Fruit fly (Drosophila melanogaster) whole organism, embryonic: ENCODE measurements around the gene CG12009.
A peak's percentile ranks its signal among the peaks of the same experiment; 100 is the strongest.

Experiments
- Abd-B ChIP-seq: fragments of 200-800 bp; sonication (Bioruptor generic); optimal IDR thresholded peaks from 2 replicates; lab custom pipeline; 2018; ENCODE audit warnings: missing biosample characterization, mild to moderate bottlenecking, missing genetic modification characterization, moderate library complexity
- Atf3 ChIP-seq: fragments of 200-800 bp; sonication (Bioruptor generic); optimal IDR thresholded peaks from 3 replicates; lab custom pipeline; 2016; ENCODE audit warnings: missing biosample characterization, missing genetic modification characterization
- B-H2 ChIP-seq: fragments of 200-800 bp; sonication (Bioruptor generic); optimal IDR thresholded peaks from 2 replicates; lab custom pipeline; 2018; ENCODE audit warnings: missing biosample characterization, mild to moderate bottlenecking, missing genetic modification characterization
- BEAF-32 ChIP-seq: fragments of 200-800 bp; sonication (Bioruptor generic); optimal IDR thresholded peaks from 3 replicates; lab custom pipeline; 2017; ENCODE audit warnings: missing biosample characterization, missing genetic modification characterization, mild to moderate bottlenecking, moderate library complexity, missing genetic modification reagents
- Blimp-1 ChIP-seq: fragments of 200-800 bp; sonication (Bioruptor generic); optimal IDR thresholded peaks from 3 replicates; lab custom pipeline; 2018; ENCODE audit warnings: missing biosample characterization, missing genetic modification characterization, mild to moderate bottlenecking, moderate library complexity, missing genetic modification reagents
- CG10209 ChIP-seq: fragments of 200-800 bp; sonication (Bioruptor generic); optimal IDR thresholded peaks from 3 replicates; lab custom pipeline; 2017; ENCODE audit warnings: missing biosample characterization, mild to moderate bottlenecking, missing genetic modification characterization, missing genetic modification reagents
- CG10274 ChIP-seq: fragments of 200-800 bp; sonication (Bioruptor generic); optimal IDR thresholded peaks from 3 replicates; lab custom pipeline; 2017; ENCODE audit warnings: missing biosample characterization, mild to moderate bottlenecking, missing genetic modification characterization
- CG11247 ChIP-seq: fragments of 200-800 bp; sonication (Bioruptor generic); IDR thresholded peaks from 2 replicates; pipeline ENCODE4 v1.3.6; 2022; ENCODE audit warnings: missing biosample characterization, missing genetic modification characterization
- CG12104 ChIP-seq: fragments of 200-800 bp; sonication (Bioruptor generic); optimal IDR thresholded peaks from 3 replicates; lab custom pipeline; 2016; ENCODE audit warnings: missing biosample characterization, missing genetic modification characterization
- CG14014 ChIP-seq: fragments of 200-800 bp; sonication (Bioruptor generic); IDR thresholded peaks from 2 replicates; pipeline ENCODE4 v1.3.6; 2022; ENCODE audit warnings: missing biosample characterization, missing genetic modification characterization
- CG14710 ChIP-seq: fragments of 200-800 bp; sonication (Bioruptor generic); optimal IDR thresholded peaks from 3 replicates; lab custom pipeline; 2019; ENCODE audit warnings: missing biosample characterization, mild to moderate bottlenecking, missing genetic modification characterization, moderate library complexity
- CG17328 ChIP-seq: fragments of 200-800 bp; sonication (Bioruptor generic); IDR thresholded peaks from 2 replicates; pipeline ENCODE4 v1.3.6; 2022; ENCODE audit warnings: missing biosample characterization, missing genetic modification characterization
- CG18011 ChIP-seq: fragments of 200-800 bp; sonication (Bioruptor generic); optimal IDR thresholded peaks from 2 replicates; lab custom pipeline; 2017; ENCODE audit warnings: missing biosample characterization, missing genetic modification characterization, mild to moderate bottlenecking, moderate library complexity, missing genotype
- CG18599 ChIP-seq: fragments of 200-800 bp; sonication (Bioruptor generic); optimal IDR thresholded peaks from 3 replicates; lab custom pipeline; 2017; ENCODE audit warnings: missing biosample characterization, missing genetic modification characterization, mild to moderate bottlenecking, moderate library complexity, missing genetic modification reagents
- CG5180 ChIP-seq: fragments of 200-800 bp; sonication (Bioruptor generic); optimal IDR thresholded peaks from 3 replicates; lab custom pipeline; 2017; ENCODE audit warnings: missing biosample characterization, missing genetic modification characterization, mild to moderate bottlenecking, moderate library complexity, missing genetic modification reagents
- CG7786 ChIP-seq: fragments of 200-800 bp; sonication (Bioruptor generic); optimal IDR thresholded peaks from 2 replicates; lab custom pipeline; 2016; ENCODE audit warnings: missing biosample characterization, missing genetic modification characterization
- CG8944 ChIP-seq: fragments of 200-800 bp; sonication (Bioruptor generic); optimal IDR thresholded peaks from 3 replicates; lab custom pipeline; 2016; ENCODE audit warnings: missing biosample characterization, missing genetic modification characterization
- CoRest ChIP-seq: fragments of 200-800 bp; sonication (Bioruptor generic); optimal IDR thresholded peaks from 3 replicates; lab custom pipeline; 2018; ENCODE audit warnings: missing biosample characterization, mild to moderate bottlenecking, missing genetic modification characterization, moderate library complexity
- Ets65A ChIP-seq: fragments of 200-800 bp; sonication (Bioruptor generic); peaks from one replicate; lab custom pipeline; 2016; ENCODE audit warnings: missing biosample characterization, missing genetic modification characterization
- Gug ChIP-seq: fragments of 200-800 bp; sonication (Bioruptor generic); IDR thresholded peaks from 4 replicates; pipeline ENCODE4 v1.3.6; 2022; ENCODE audit warnings: missing biosample characterization, missing genetic modification characterization
- Lhr ChIP-seq: fragments of 200-800 bp; sonication (Bioruptor generic); optimal IDR thresholded peaks from 3 replicates; lab custom pipeline; 2017; ENCODE audit warnings: mild to moderate bottlenecking, missing biosample characterization, missing genetic modification reagents, missing genetic modification characterization
- Lim3 ChIP-seq: fragments of 200-800 bp; sonication (Bioruptor generic); IDR thresholded peaks from 2 replicates; pipeline ENCODE4 v1.3.6; 2022; ENCODE audit warnings: missing biosample characterization, missing genetic modification characterization
- MBD-R2 ChIP-seq: fragments of 200-800 bp; sonication (Bioruptor generic); IDR thresholded peaks from 2 replicates; pipeline ENCODE4 v1.3.6; 2022; ENCODE audit warnings: missing biosample characterization, missing genetic modification characterization
- MTF-1 ChIP-seq: fragments of 200-800 bp; sonication (Bioruptor generic); optimal IDR thresholded peaks from 2 replicates; lab custom pipeline; 2018; ENCODE audit warnings: missing biosample characterization, mild to moderate bottlenecking, missing genetic modification characterization, borderline replicate concordance
- Myb ChIP-seq: fragments of 200-800 bp; sonication (Bioruptor generic); optimal IDR thresholded peaks from 2 replicates; lab custom pipeline; 2016; ENCODE audit warnings: missing biosample characterization, missing genetic modification characterization
- Neu2 ChIP-seq: fragments of 200-800 bp; sonication (Bioruptor generic); optimal IDR thresholded peaks from 3 replicates; lab custom pipeline; 2016; ENCODE audit warnings: missing biosample characterization, missing genetic modification characterization, borderline replicate concordance
- Poxn ChIP-seq: fragments of 200-800 bp; sonication (Bioruptor generic); IDR thresholded peaks from 2 replicates; pipeline ENCODE4 v1.3.6; 2022; ENCODE audit warnings: missing biosample characterization, missing genetic modification characterization
- Side ChIP-seq: fragments of 200-800 bp; sonication (Bioruptor generic); optimal IDR thresholded peaks from 2 replicates; lab custom pipeline; 2016; ENCODE audit warnings: missing biosample characterization, missing genetic modification characterization
- Sox100B ChIP-seq: fragments of 200-800 bp; sonication (Bioruptor generic); optimal IDR thresholded peaks from 3 replicates; lab custom pipeline; 2018; ENCODE audit warnings: missing biosample characterization, mild to moderate bottlenecking, missing genetic modification characterization
- Spps ChIP-seq: fragments of 200-800 bp; sonication (Bioruptor generic); optimal IDR thresholded peaks from 2 replicates; lab custom pipeline; 2018; ENCODE audit warnings: missing biosample characterization, mild to moderate bottlenecking, missing genetic modification characterization
- ato ChIP-seq: fragments of 200-800 bp; sonication (Bioruptor generic); IDR thresholded peaks from 2 replicates; pipeline ENCODE4 v1.3.6; 2022; ENCODE audit warnings: missing biosample characterization, missing genetic modification characterization; ENCODE audit not compliant: partially characterized antibody
- cad ChIP-seq: fragments of >200 bp; optimal IDR thresholded peaks from 2 replicates; lab custom pipeline; 2017; ENCODE audit warnings: missing biosample characterization, missing genetic modification characterization
- chif ChIP-seq, 2 experiments: fragments of 200-800 bp; sonication (Bioruptor generic); optimal IDR thresholded peaks; 3 replicates each; lab custom pipeline; 2016; ENCODE audit warnings: missing biosample characterization in 2 of 2, missing genetic modification characterization in 2 of 2
- crc ChIP-seq: fragments of 200-800 bp; sonication (Bioruptor generic); optimal IDR thresholded peaks from 2 replicates; lab custom pipeline; 2016; ENCODE audit warnings: missing biosample characterization, missing genetic modification characterization
- esg ChIP-seq: fragments of 200-800 bp; sonication (Bioruptor generic); conservative IDR thresholded peaks from 2 replicates; pipeline ENCODE4 v1.3.6; 2022; ENCODE audit warnings: missing biosample characterization, missing genetic modification characterization
- fd96Cb ChIP-seq: fragments of 200-800 bp; sonication (Bioruptor generic); optimal IDR thresholded peaks from 2 replicates; lab custom pipeline; 2018; ENCODE audit warnings: missing biosample characterization, mild to moderate bottlenecking, missing genetic modification characterization, moderate library complexity
- grn ChIP-seq: fragments of 200-800 bp; sonication (Bioruptor generic); optimal IDR thresholded peaks from 3 replicates; lab custom pipeline; 2017; ENCODE audit warnings: missing biosample characterization, missing genetic modification characterization
- gsb-n ChIP-seq: fragments of 200-800 bp; sonication (Bioruptor generic); optimal IDR thresholded peaks from 3 replicates; lab custom pipeline; 2018; ENCODE audit warnings: missing biosample characterization, mild to moderate bottlenecking, missing genetic modification characterization
- inv ChIP-seq: fragments of 200-800 bp; sonication (Bioruptor generic); IDR thresholded peaks from 2 replicates; pipeline ENCODE4 v1.3.6; 2022; ENCODE audit warnings: missing biosample characterization, missing genetic modification characterization; ENCODE audit not compliant: partially characterized antibody
- pfk ChIP-seq: fragments of 200-800 bp; sonication (Bioruptor generic); optimal IDR thresholded peaks from 2 replicates; lab custom pipeline; 2018; ENCODE audit warnings: missing biosample characterization, mild to moderate bottlenecking, missing genetic modification characterization, moderate library complexity
- psq ChIP-seq: fragments of 200-800 bp; sonication (Bioruptor generic); optimal IDR thresholded peaks from 2 replicates; lab custom pipeline; 2017; ENCODE audit warnings: missing biosample characterization, missing genetic modification characterization
- sc ChIP-seq, 3 experiments: fragments of >200 bp in 2 of 3; fragments of 200-800 bp in 1 of 3; sonication (Bioruptor generic) in 1 of 3; optimal IDR thresholded peaks; 2 replicates in 2 of 3; 3 replicates in 1 of 3; lab custom pipeline; 2017; ENCODE audit warnings: mild to moderate bottlenecking in 1 of 3, missing biosample characterization in 1 of 3, missing genetic modification characterization in 1 of 3, missing genetic modification reagents in 1 of 3
- scrt ChIP-seq: fragments of 200-800 bp; sonication (Bioruptor generic); optimal IDR thresholded peaks from 2 replicates; lab custom pipeline; 2018; ENCODE audit warnings: missing biosample characterization, mild to moderate bottlenecking, missing genetic modification characterization, moderate library complexity
- shn ChIP-seq: fragments of 200-800 bp; sonication (Bioruptor generic); optimal IDR thresholded peaks from 3 replicates; lab custom pipeline; 2016; ENCODE audit warnings: missing biosample characterization, missing genetic modification characterization
- tna ChIP-seq: fragments of 200-800 bp; sonication (Bioruptor generic); IDR thresholded peaks from 2 replicates; pipeline ENCODE4 v1.3.6; 2022; ENCODE audit warnings: missing biosample characterization, missing genetic modification characterization; ENCODE audit not compliant: partially characterized antibody
- twi ChIP-seq: fragments of 200-800 bp; optimal IDR thresholded peaks from 2 replicates; lab custom pipeline; 2019; ENCODE audit warnings: missing biosample characterization, mild to moderate bottlenecking, missing genetic modification characterization, moderate library complexity
- zen ChIP-seq: fragments of 200-800 bp; sonication (Bioruptor generic); optimal IDR thresholded peaks from 3 replicates; lab custom pipeline; 2018; ENCODE audit warnings: missing biosample characterization, mild to moderate bottlenecking, missing genetic modification characterization, moderate library complexity

The CG12009 gene

DNA sequence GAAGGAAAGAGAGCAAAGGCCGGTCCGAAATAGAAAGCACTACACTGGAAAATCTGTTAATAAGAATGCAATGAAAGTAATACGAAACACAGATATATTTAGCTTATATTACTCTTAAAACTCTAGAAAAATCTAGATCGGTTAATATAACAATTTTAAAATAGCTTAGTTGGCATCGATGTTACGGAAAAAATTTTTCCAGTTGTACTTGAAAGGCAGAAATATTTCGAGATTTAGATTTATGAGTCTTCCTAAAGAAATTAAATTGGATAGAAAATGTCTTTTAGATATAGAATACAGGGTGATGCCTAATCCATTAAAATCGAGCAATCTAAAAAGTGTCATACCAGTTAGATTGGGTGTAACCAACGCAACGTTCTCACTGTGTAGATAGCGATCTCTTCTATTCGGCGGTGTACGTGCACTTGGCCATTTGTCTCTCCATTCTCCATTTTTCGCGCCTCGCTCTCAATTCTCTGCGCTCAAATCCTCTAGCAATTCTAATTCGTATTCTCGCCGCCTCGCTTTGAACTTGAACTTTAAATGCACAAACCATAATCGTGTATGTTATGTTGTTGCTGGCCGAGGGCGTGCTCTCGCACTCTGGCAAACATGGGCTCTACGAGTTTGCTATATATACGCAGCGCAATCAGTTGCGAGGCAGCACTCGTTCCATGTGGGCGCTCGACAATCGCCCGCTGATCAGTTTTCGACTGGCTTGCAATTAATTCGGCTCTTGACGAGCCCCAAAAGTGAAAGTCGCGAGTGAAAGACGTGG, 41.1 kb upstream of the CG12009 start (continued):
- TF ChIP-seq CG14710 (tag; lab: Kevin White, UChicago) (peak; percentile 96), fd96Cb (tag; lab: Kevin White, UChicago) (peak; percentile 93), Lim3 (0 out of 2 replicates have a peak, but pooled peaks have one; percentile 36), BEAF-32 (GFP tag; lab: Kevin White, UChicago) (peak; percentile 15), Atf3 (GFP tag; lab: Kevin White, UChicago) (peak; percentile 94), CG8944 (GFP tag; lab: Kevin White, UChicago) (peak; percentile 94), chif (GFP tag; optimal IDR thresholded peaks at IDR 0.05; lab: Kevin White, UChicago) (peak; percentile 97), CoRest (tag; lab: Kevin White, UChicago) (peak; percentile 98), ato (GFP tag; lab: Robert Waterston, UW) (no peak), MBD-R2 (GFP tag; lab: Robert Waterston, UW) (peak; percentile 61; the same call in 1 of the 2 replicates), esg (GFP tag; lab: Robert Waterston, UW) (peak; percentile 90), Blimp-1 (GFP tag; lab: Kevin White, UChicago) (peak; percentile 66), crc (peak; percentile 92), cad (no peak), Sox100B (GFP tag; lab: Kevin White, UChicago) (peak; percentile 98), gsb-n (tag; lab: Kevin White, UChicago) (peak; percentile 91), tna (GFP tag; lab: Robert Waterston, UW) (peak; percentile 58; the same call in 1 of the 2 replicates), zen (peak; percentile 85), B-H2 (GFP tag; lab: Kevin White, UChicago) (peak; percentile 76), CG10274 (GFP tag; lab: Kevin White, UChicago) (peak; percentile 84), Lhr (peak; percentile 84), Myb (peak; percentile 85), sc (optimal IDR thresholded peaks at IDR 0.05; lab: Kevin White, UChicago) (no peak), sc (GFP tag; optimal IDR thresholded peaks at IDR 0.05; lab: Kevin White, UChicago) (peak; percentile 98), Side (GFP tag; lab: Kevin White, UChicago) (peak; percentile 93), CG18011 (peak; percentile 85), CG14014 (peak; percentile 88), Abd-B (peak; percentile 95), Neu2 (GFP tag; lab: Kevin White, UChicago) (peak; percentile 64), psq (GFP tag; lab: Kevin White, UChicago) (peak; percentile 87), MTF-1 (GFP tag; lab: Kevin White, UChicago) (peak; percentile 38), CG5180 (peak; percentile 81), CG11247 (GFP tag; lab: Robert Waterston, UW) (peak; percentile 77), Spps (tag; lab: Kevin White, UChicago) (peak; percentile 80), Ets65A (GFP tag; lab: Kevin White, UChicago) (peak; percentile 98), inv (GFP tag; lab: Robert Waterston, UW) (no peak), Gug (GFP tag; lab: Robert Waterston, UW) (peak; percentile 85), CG10209 (peak; percentile 97), pfk (GFP tag; lab: Kevin White, UChicago) (no peak), Poxn (GFP tag; lab: Robert Waterston, UW) (peak; percentile 58; the same call in 1 of the 2 replicates), CG17328 (GFP tag; lab: Robert Waterston, UW) (peak; percentile 77), grn (GFP tag; lab: Kevin White, UChicago) (peak; percentile 99), scrt (GFP tag; lab: Kevin White, UChicago) (peak; percentile 80), CG18599 (GFP tag; lab: Kevin White, UChicago) (peak; percentile 93), shn (GFP tag; lab: Kevin White, UChicago) (peak; percentile 91), CG12104 (GFP tag; lab: Kevin White, UChicago) (peak; percentile 95), CG7786 (GFP tag; lab: Kevin White, UChicago) (peak; percentile 96), twi (peak; percentile 93)
